Worm (Caenorhabditis elegans): ENCODE data around the gene C56C10.4.

ce11 chrII:6608626-6609025 is 25.8 kb downstream of the C56C10.4 start:
- TF ChIP-seq med-1 (GFP tag; optimal IDR thresholded peaks at IDR 0.05; ENCODE audit: insufficient read depth) (no peak), flt-1 (GFP tag; IDR thresholded peaks at IDR 0.05) (no peak)
